Worm (Caenorhabditis elegans): ENCODE measurements around the gene gpla-1.

DNA sequence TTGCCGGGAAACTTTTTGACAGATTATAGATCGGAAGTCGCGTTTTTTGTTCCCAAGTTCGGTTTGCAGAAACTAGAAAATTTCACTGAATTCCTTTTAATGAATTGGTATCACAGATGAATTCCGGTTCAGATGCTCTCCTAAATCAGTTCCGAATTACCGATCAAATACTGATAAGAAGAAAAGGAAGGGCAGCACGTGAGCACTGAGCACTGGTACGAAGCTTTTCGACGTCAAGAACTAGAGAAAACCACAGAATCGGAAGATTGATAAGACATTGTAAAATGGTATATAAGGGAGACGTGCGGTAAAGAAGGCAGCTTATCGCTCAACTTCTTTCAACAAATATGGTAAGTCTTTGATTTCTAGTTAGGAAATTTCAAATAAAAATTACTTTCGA is 37.6 kb upstream of the gpla-1 start, which contains the start of gene cpr-1:
- TF ChIP-seq nhr-237 (tag; optimal IDR thresholded peaks at IDR 0.05) (no peak), F44E2.7 (GFP tag; IDR thresholded peaks at IDR 0.05) (no peak), fos-1 (tag; optimal IDR thresholded peaks at IDR 0.05) (no peak), daf-19 (GFP tag; conservative IDR thresholded peaks at IDR 0.05) (no peak), zag-1 (tag; optimal IDR thresholded peaks at IDR 0.05) (no peak), daf-16 (GFP tag; optimal IDR thresholded peaks at IDR 0.05) (no peak), daf-16 (tag; optimal IDR thresholded peaks at IDR 0.05) (peak; percentile 42), D1046.2 (GFP tag; IDR thresholded peaks at IDR 0.05) (no peak), unc-62 (GFP tag; optimal IDR thresholded peaks at IDR 0.05 in 1 of 2) (peak in 1 of 2 experiments; percentile 75), unc-62 (tag; optimal IDR thresholded peaks at IDR 0.05) (no peak)

Measured in whole organism, L4 larva.